Worm (Caenorhabditis elegans) whole organism, L2 larva: ENCODE measurements around the gene Y57G11C.48.
"Not testable (repeated sequence)": the region's sequence is repeated elsewhere in the genome, so short reads cannot be mapped to it uniquely, and the experiment has no call there.

Source experiments
- C34F6.9 ChIP-seq: fragments of 150-350 bp; optimal IDR thresholded peaks from 2 replicates; lab custom pipeline; 2014; ENCODE audit warnings: missing biosample characterization, missing genetic modification characterization
- F13H6.1 ChIP-seq: sonication (generic microtip); optimal IDR thresholded peaks from 2 replicates; lab custom pipeline; 2016; ENCODE audit warnings: missing genetic modification characterization, missing compliant biosample characterization
- R02D3.7 ChIP-seq: fragments of 150-350 bp; optimal IDR thresholded peaks from 2 replicates; lab custom pipeline; 2014; ENCODE audit warnings: missing biosample characterization, missing genetic modification characterization
- ZK546.5 ChIP-seq: sonication (generic microtip); optimal IDR thresholded peaks from 2 replicates; lab custom pipeline; 2017; ENCODE audit warnings: missing biosample characterization, missing genetic modification characterization
- alr-1 ChIP-seq: fragments of 150-350 bp; optimal IDR thresholded peaks from 2 replicates; lab custom pipeline; 2014; ENCODE audit warnings: missing biosample characterization, missing genetic modification characterization
- ama-1 ChIP-seq: fragments of 150-350 bp; optimal IDR thresholded peaks from 2 replicates; lab custom pipeline; 2018; ENCODE audit warnings: inconsistent platforms
- blmp-1 ChIP-seq: sonication (generic microtip); optimal IDR thresholded peaks from 2 replicates; lab custom pipeline; 2017; ENCODE audit warnings: missing genetic modification characterization, mild to moderate bottlenecking, missing compliant biosample characterization, antibody characterized with exemption, moderate library complexity; ENCODE audit not compliant: insufficient read depth
- ceh-16 ChIP-seq: fragments of 150-350 bp; optimal IDR thresholded peaks from 2 replicates; lab custom pipeline; 2014; ENCODE audit warnings: missing biosample characterization, missing genetic modification characterization
- dmd-4 ChIP-seq: sonication (generic microtip); optimal IDR thresholded peaks from 2 replicates; lab custom pipeline; 2017; ENCODE audit warnings: missing biosample characterization, missing genetic modification characterization
- egl-27 ChIP-seq: sonication (generic microtip); optimal IDR thresholded peaks from 3 replicates; lab custom pipeline; 2017; ENCODE audit warnings: missing biosample characterization, missing genetic modification reagents, missing genetic modification characterization
- elt-1 ChIP-seq: fragments of 150-350 bp; optimal IDR thresholded peaks from 2 replicates; lab custom pipeline; 2014; ENCODE audit warnings: missing biosample characterization, missing genetic modification characterization
- elt-3 ChIP-seq: sonication (generic microtip); optimal IDR thresholded peaks from 2 replicates; lab custom pipeline; 2017; ENCODE audit warnings: missing biosample characterization, missing genetic modification characterization
- fos-1 ChIP-seq: fragments of 150-350 bp; optimal IDR thresholded peaks from 2 replicates; lab custom pipeline; 2014; ENCODE audit warnings: missing biosample characterization, missing genetic modification characterization
- lin-11 ChIP-seq: fragments of 150-350 bp; sonication (generic microtip); optimal IDR thresholded peaks from 2 replicates; lab custom pipeline; 2014; ENCODE audit warnings: missing biosample characterization, missing genetic modification characterization, inconsistent platforms, mixed read lengths
- lin-13 ChIP-seq: fragments of 150-350 bp; optimal IDR thresholded peaks from 2 replicates; lab custom pipeline; 2014; ENCODE audit warnings: missing biosample characterization, missing genetic modification reagents, missing genetic modification characterization
- lin-39 ChIP-seq: fragments of 150-350 bp; optimal IDR thresholded peaks from 2 replicates; lab custom pipeline; 2014; ENCODE audit warnings: missing biosample characterization, missing genetic modification reagents, missing genetic modification characterization
- lsy-2 ChIP-seq, 2 experiments: fragments of 150-350 bp in 1 of 2; sonication (generic microtip) in 1 of 2; optimal IDR thresholded peaks; 2 replicates each; lab custom pipeline; 2014 to 2017; ENCODE audit warnings: missing biosample characterization in 2 of 2, missing genetic modification characterization in 2 of 2
- mab-5 ChIP-seq: fragments of 150-350 bp; optimal IDR thresholded peaks from 2 replicates; lab custom pipeline; 2014; ENCODE audit warnings: missing biosample characterization, missing genetic modification characterization
- mbf-1 ChIP-seq: sonication (generic microtip); optimal IDR thresholded peaks from 2 replicates; lab custom pipeline; 2017; ENCODE audit warnings: missing biosample characterization, missing genetic modification characterization
- mdl-1 ChIP-seq, 2 experiments: fragments of 150-350 bp in 1 of 2; sonication (generic microtip) in 1 of 2; optimal IDR thresholded peaks; 2 replicates each; lab custom pipeline; 2017; ENCODE audit warnings: missing biosample characterization in 2 of 2, missing genetic modification characterization in 2 of 2
- nhr-10 ChIP-seq: sonication (generic microtip); optimal IDR thresholded peaks from 2 replicates; lab custom pipeline; 2017; ENCODE audit warnings: missing biosample characterization, missing genetic modification characterization
- nhr-11 ChIP-seq: fragments of 150-350 bp; optimal IDR thresholded peaks from 2 replicates; lab custom pipeline; 2014; ENCODE audit warnings: missing biosample characterization, missing genetic modification characterization
- nhr-21 ChIP-seq: fragments of 150-350 bp; optimal IDR thresholded peaks from 2 replicates; lab custom pipeline; 2014; ENCODE audit warnings: missing biosample characterization, missing genetic modification characterization
- nhr-23 ChIP-seq: fragments of 150-350 bp; optimal IDR thresholded peaks from 2 replicates; lab custom pipeline; 2014; ENCODE audit warnings: missing biosample characterization, missing genetic modification reagents, missing genetic modification characterization
- nhr-237 ChIP-seq: fragments of 150-350 bp; optimal IDR thresholded peaks from 2 replicates; lab custom pipeline; 2014; ENCODE audit warnings: missing biosample characterization, missing genetic modification characterization
- nhr-77 ChIP-seq: fragments of 150-350 bp; optimal IDR thresholded peaks from 2 replicates; lab custom pipeline; 2014; ENCODE audit warnings: missing biosample characterization, missing genetic modification characterization
- peb-1 ChIP-seq: fragments of 150-350 bp; optimal IDR thresholded peaks from 2 replicates; lab custom pipeline; 2014; ENCODE audit warnings: missing biosample characterization, missing genetic modification characterization
- skn-1 ChIP-seq: sonication (generic microtip); optimal IDR thresholded peaks from 2 replicates; lab custom pipeline; 2017; ENCODE audit warnings: missing biosample characterization, missing genetic modification characterization
- sma-3 ChIP-seq: sonication (generic microtip); optimal IDR thresholded peaks from 2 replicates; lab custom pipeline; 2016; ENCODE audit warnings: missing genetic modification reagents, missing genetic modification characterization, missing compliant biosample characterization
- sma-9 ChIP-seq, 2 experiments: fragments of 150-350 bp in 1 of 2; sonication (generic microtip) in 1 of 2; optimal IDR thresholded peaks; 2 replicates each; lab custom pipeline; 2014 to 2016; ENCODE audit warnings: missing genetic modification characterization in 2 of 2, mild to moderate bottlenecking in 1 of 2, missing biosample characterization in 1 of 2, missing compliant biosample characterization in 1 of 2, missing genetic modification reagents in 1 of 2, moderate library complexity in 1 of 2
- unc-55 ChIP-seq: fragments of 150-350 bp; sonication (generic microtip); optimal IDR thresholded peaks from 3 replicates; lab custom pipeline; 2014; ENCODE audit warnings: missing biosample characterization, missing genetic modification reagents, missing genetic modification characterization
- unc-62 ChIP-seq: fragments of 150-350 bp; optimal IDR thresholded peaks from 2 replicates; lab custom pipeline; 2014; ENCODE audit warnings: missing biosample characterization, missing genetic modification reagents, missing genetic modification characterization
- zag-1 ChIP-seq: fragments of 150-350 bp; optimal IDR thresholded peaks from 2 replicates; lab custom pipeline; 2014; ENCODE audit warnings: missing biosample characterization, missing genetic modification characterization
- ztf-1 ChIP-seq: fragments of 200-800 bp; sonication (Bioruptor generic); conservative IDR thresholded peaks from 2 replicates; pipeline ENCODE4 v1.3.6; 2022; ENCODE audit warnings: missing genetic modification characterization, missing compliant biosample characterization
- ztf-4 ChIP-seq: fragments of 150-350 bp; optimal IDR thresholded peaks from 2 replicates; lab custom pipeline; 2014; ENCODE audit warnings: missing biosample characterization, missing genetic modification characterization

Y57G11C.48 gene

DNA sequence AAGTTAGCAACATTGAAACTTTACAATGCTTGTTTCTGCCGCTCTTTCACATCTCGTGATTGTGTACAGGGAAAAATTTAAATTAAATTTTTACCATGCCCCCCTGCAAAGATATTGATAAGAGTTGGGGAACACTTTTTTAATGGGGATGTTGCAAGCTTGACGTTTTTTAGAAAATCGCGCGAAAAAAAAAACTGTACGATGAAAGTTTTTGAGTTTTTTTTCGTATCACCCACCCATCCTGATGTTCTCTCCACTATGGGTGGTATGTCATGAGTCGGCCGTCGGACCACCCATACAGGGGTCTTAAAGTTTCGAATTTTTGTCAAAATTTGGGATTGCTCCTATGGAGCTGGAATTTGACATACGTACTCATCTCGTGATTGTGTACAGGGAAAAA is 4.9 kb upstream of the Y57G11C.48 start:
- TF ChIP-seq nhr-21 (tag; lab: Kevin White, UChicago) (no peak), ceh-16 (tag; lab: Kevin White, UChicago) (no peak), elt-1 (no peak), ztf-1 (no peak), mbf-1 (no peak), elt-3 (no peak), zag-1 (tag; lab: Kevin White, UChicago) (no peak), nhr-10 (tag; lab: Kevin White, UChicago) (no peak), R02D3.7 (tag; lab: Kevin White, UChicago) (no peak)
- TF ChIP-seq, all 48 proteins: peak for 0

DNA sequence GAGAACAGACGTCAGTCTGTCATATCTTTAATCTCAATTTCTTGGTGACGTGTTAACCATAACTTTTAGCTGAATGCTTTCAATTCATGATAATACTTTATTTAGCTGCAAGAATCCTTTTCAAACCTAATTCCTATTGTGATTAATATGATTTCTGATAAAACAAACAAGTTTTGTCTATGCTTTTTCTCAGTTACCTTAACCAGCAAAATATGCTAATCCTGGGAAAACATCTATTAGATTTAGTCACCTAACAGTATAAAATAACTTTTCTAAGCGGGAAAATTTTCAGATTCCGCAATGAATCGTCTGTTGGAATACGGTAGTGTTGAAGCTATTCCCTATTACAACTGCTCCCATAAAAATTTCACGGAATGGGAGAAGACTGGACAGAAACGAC is 5.5 kb downstream of the Y57G11C.48 start, which contains the start of gene Y57G11C.30:
Gene Y57G11C.30 (plus strand): TSS at position 301 of the 400 bp plus-strand sequence.
- not testable (repeated sequence) for TF ChIP-seq fos-1 (tag; lab: Kevin White, UChicago); sma-3; R02D3.7 (tag; lab: Kevin White, UChicago)

DNA sequence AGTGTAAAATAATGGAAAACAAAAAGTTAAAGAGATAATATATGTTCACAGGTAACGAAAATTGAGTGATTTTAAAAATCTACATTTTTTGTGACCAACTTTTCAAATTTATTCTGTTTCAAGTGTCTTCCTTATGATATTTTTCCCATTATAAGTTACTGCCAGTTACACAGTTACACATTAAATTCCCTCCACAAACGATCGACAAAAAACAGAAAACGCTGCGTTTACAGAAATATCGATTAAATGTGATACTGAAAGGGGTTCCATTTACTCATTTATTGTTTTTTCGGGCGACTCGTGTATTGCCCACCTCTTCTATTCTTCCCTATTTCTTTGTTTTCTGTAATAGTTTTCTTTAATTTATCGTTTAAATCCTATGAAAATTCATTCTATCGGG is 7.1 kb downstream of the Y57G11C.48 start, which contains the start of gene Y57G11C.1144:
Gene Y57G11C.1144 (plus strand): TSS at position 301 of the 400 bp plus-strand sequence.
- no peak for TF ChIP-seq ama-1 (lab: Kevin White, UChicago)
- TF ChIP-seq mdl-1 (tag; optimal IDR thresholded peaks at IDR 0.05; lab: Kevin White, UChicago), result no peak
- no peak for TF ChIP-seq nhr-23 (tag; lab: Kevin White, UChicago)
- no peak for TF ChIP-seq C34F6.9
- no peak for TF ChIP-seq lin-13 (GFP tag; lab: Kevin White, UChicago)
- TF ChIP-seq alr-1 (tag; lab: Kevin White, UChicago), result no peak
- no peak for TF ChIP-seq unc-62 (GFP tag; lab: Kevin White, UChicago)
- no peak for TF ChIP-seq lin-11 (tag; lab: Kevin White, UChicago)
- no peak for TF ChIP-seq skn-1 (tag; lab: Kevin White, UChicago)
- no peak for TF ChIP-seq peb-1
- TF ChIP-seq dmd-4, result no peak
- TF ChIP-seq nhr-77 (tag; lab: Kevin White, UChicago), result no peak
- TF ChIP-seq nhr-237 (tag; lab: Kevin White, UChicago), result no peak
- no peak for TF ChIP-seq mbf-1
- TF ChIP-seq egl-27 (tag; lab: Kevin White, UChicago), result no peak
- TF ChIP-seq zag-1 (tag; lab: Kevin White, UChicago), result no peak
- TF ChIP-seq, all 48 proteins: peak for 0

DNA sequence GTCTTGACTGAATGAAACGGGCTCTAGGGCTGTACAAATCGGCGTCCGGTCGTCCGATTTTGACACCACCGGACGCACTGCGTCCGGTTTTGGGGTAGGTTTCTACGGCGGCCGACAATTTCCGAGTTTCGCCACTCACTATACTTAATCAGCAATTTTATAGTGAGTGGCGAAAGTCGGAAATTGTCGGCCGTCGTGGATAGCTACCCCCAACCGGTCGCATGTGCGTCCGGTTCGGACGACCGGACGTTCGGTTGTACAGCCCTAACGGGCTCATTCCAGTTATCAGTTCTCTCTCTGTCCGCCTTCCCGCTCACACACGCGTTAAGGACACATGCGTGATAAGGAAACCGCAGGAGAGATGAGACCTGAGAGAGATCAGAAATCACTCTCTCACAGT is 11.5 kb downstream of the Y57G11C.48 start, which contains the start of gene Y57G11C.1131:
Gene Y57G11C.1131 (plus strand): TSS at position 333 of the 400 bp plus-strand sequence.
- TF ChIP-seq nhr-11 (tag; lab: Kevin White, UChicago) (no peak), ztf-4 (tag; lab: Kevin White, UChicago) (no peak), skn-1 (tag; lab: Kevin White, UChicago) (no peak), mab-5 (tag; lab: Kevin White, UChicago) (no peak), egl-27 (tag; lab: Kevin White, UChicago) (no peak), blmp-1 (tag; lab: Kevin White, UChicago) (no peak), lin-39 (tag; lab: Kevin White, UChicago) (no peak), lin-11 (tag; lab: Kevin White, UChicago) (no peak), C34F6.9 (no peak), unc-55 (GFP tag; lab: Kevin White, UChicago) (no peak), F13H6.1 (tag; lab: Kevin White, UChicago) (no peak), R02D3.7 (tag; lab: Kevin White, UChicago) (no peak), ama-1 (lab: Kevin White, UChicago) (no peak), nhr-10 (tag; lab: Kevin White, UChicago) (no peak), ztf-1 (no peak), sma-9 (GFP tag; optimal IDR thresholded peaks at IDR 0.05; lab: Kevin White, UChicago) (no peak), sma-9 (tag; optimal IDR thresholded peaks at IDR 0.05; lab: Kevin White, UChicago) (no peak), lin-13 (GFP tag; lab: Kevin White, UChicago) (no peak), ZK546.5 (tag; lab: Kevin White, UChicago) (no peak)

DNA sequence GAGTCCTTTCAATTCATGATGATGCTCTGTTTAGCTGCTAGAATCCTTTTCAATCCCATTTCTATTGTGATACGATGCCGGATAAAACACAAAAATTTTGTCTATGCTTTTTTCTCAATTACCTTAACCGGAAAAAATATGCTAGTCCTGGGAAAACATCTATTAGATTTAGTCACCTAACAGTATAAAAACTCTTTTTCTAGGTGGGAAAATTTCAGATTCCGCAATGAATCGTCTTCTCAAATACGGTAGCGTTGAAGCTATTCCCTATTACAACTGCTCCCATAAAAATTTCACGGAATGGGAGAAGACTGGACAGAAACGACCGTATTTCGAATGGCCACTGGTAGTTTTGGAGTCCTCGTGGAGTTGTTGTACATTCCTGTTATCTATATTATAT is 14.7 kb downstream of the Y57G11C.48 start, which contains the start of gene Y57G11C.28:
Gene Y57G11C.28 (plus strand): TSS at position 301 of the 400 bp plus-strand sequence.
- no peak for TF ChIP-seq fos-1 (tag; lab: Kevin White, UChicago)
- TF ChIP-seq ztf-1, result no peak
- TF ChIP-seq dmd-4, result no peak
- no peak for TF ChIP-seq lsy-2 (tag; optimal IDR thresholded peaks at IDR 0.05; lab: Kevin White, UChicago)
- TF ChIP-seq nhr-10 (tag; lab: Kevin White, UChicago), result no peak
